Worm (Caenorhabditis elegans) whole organism, mixed stage, embryonic: ENCODE data around the gene srz-61.

Source experiments
- M03D4.4 ChIP-seq: sonication (generic microtip); optimal IDR thresholded peaks from 2 replicates; lab custom pipeline; 2017; ENCODE audit warnings: mild to moderate bottlenecking, missing genetic modification characterization, missing compliant biosample characterization
- bed-3 ChIP-seq: fragments of 200-800 bp; sonication (Bioruptor generic); optimal IDR thresholded peaks from 3 replicates; lab custom pipeline; 2018; ENCODE audit warnings: mild to moderate bottlenecking, missing genetic modification characterization, moderate library complexity, missing compliant biosample characterization
- blmp-1 ChIP-seq: fragments of 150-350 bp; optimal IDR thresholded peaks from 2 replicates; lab custom pipeline; 2014; ENCODE audit warnings: missing biosample characterization, missing genetic modification characterization
- ceh-43 ChIP-seq: fragments of 200-800 bp; sonication (Bioruptor generic); optimal IDR thresholded peaks from 2 replicates; lab custom pipeline; 2018; ENCODE audit warnings: mild to moderate bottlenecking, missing genetic modification characterization, moderate library complexity, missing compliant biosample characterization
- ceh-83 ChIP-seq: fragments of 200-800 bp; sonication (Bioruptor generic); optimal IDR thresholded peaks from 2 replicates; lab custom pipeline; 2018; ENCODE audit warnings: mild to moderate bottlenecking, missing genetic modification characterization, missing compliant biosample characterization
- ces-1 ChIP-seq: fragments of 150-350 bp; optimal IDR thresholded peaks from 2 replicates; lab custom pipeline; 2014; ENCODE audit warnings: missing biosample characterization, missing genetic modification reagents, missing genetic modification characterization
- cnd-1 ChIP-seq: fragments of 200-800 bp; sonication (Bioruptor generic); optimal IDR thresholded peaks from 2 replicates; lab custom pipeline; 2018; ENCODE audit warnings: mild to moderate bottlenecking, missing genetic modification characterization, missing compliant biosample characterization
- drap-1 ChIP-seq: fragments of 200-800 bp; sonication (Bioruptor generic); optimal IDR thresholded peaks from 3 replicates; lab custom pipeline; 2018; ENCODE audit warnings: mild to moderate bottlenecking, missing genetic modification characterization, missing compliant biosample characterization
- elt-1 ChIP-seq: sonication (generic microtip); optimal IDR thresholded peaks from 2 replicates; lab custom pipeline; 2017; ENCODE audit warnings: missing genetic modification characterization, mild to moderate bottlenecking, missing compliant biosample characterization, antibody characterized with exemption, moderate library complexity, borderline replicate concordance; ENCODE audit not compliant: insufficient read depth
- elt-3 ChIP-seq: fragments of 150-350 bp; optimal IDR thresholded peaks from 2 replicates; lab custom pipeline; 2014; ENCODE audit warnings: missing biosample characterization, missing genetic modification characterization
- flh-1 ChIP-seq: fragments of 200-800 bp; sonication (Bioruptor generic); optimal IDR thresholded peaks from 2 replicates; lab custom pipeline; 2018; ENCODE audit warnings: mild to moderate bottlenecking, missing genetic modification characterization, moderate library complexity, missing compliant biosample characterization
- hlh-1 ChIP-seq: fragments of 150-350 bp; optimal IDR thresholded peaks from 2 replicates; lab custom pipeline; 2014; ENCODE audit warnings: missing biosample characterization, missing genetic modification reagents, missing genetic modification characterization
- lin-13 ChIP-seq: fragments of 150-350 bp; optimal IDR thresholded peaks from 2 replicates; lab custom pipeline; 2014; ENCODE audit warnings: missing biosample characterization, missing genetic modification characterization
- lin-32 ChIP-seq: fragments of 200-800 bp; sonication (Bioruptor generic); optimal IDR thresholded peaks from 2 replicates; lab custom pipeline; 2018; ENCODE audit warnings: mild to moderate bottlenecking, missing genetic modification characterization, missing compliant biosample characterization
- lsy-2 ChIP-seq: fragments of 150-350 bp; optimal IDR thresholded peaks from 2 replicates; lab custom pipeline; 2014; ENCODE audit warnings: missing biosample characterization, missing genetic modification characterization
- mab-5 ChIP-seq: fragments of 150-350 bp; optimal IDR thresholded peaks from 2 replicates; lab custom pipeline; 2014; ENCODE audit warnings: missing biosample characterization, missing genetic modification characterization
- mep-1 ChIP-seq: fragments of 150-350 bp; optimal IDR thresholded peaks from 2 replicates; lab custom pipeline; 2017; ENCODE audit warnings: missing biosample characterization, missing genetic modification reagents, missing genetic modification characterization, inconsistent platforms
- mls-2 ChIP-seq: sonication (generic microtip); optimal IDR thresholded peaks from 2 replicates; lab custom pipeline; 2016; ENCODE audit warnings: mild to moderate bottlenecking, missing genetic modification characterization, moderate library complexity, missing compliant biosample characterization
- nhr-12 ChIP-seq: fragments of 150-350 bp; optimal IDR thresholded peaks from 2 replicates; lab custom pipeline; 2014; ENCODE audit warnings: missing biosample characterization, missing genetic modification characterization
- nhr-2 ChIP-seq: fragments of 150-350 bp; optimal IDR thresholded peaks from 2 replicates; lab custom pipeline; 2014; ENCODE audit warnings: missing biosample characterization, missing genetic modification characterization
- nhr-237 ChIP-seq: fragments of 150-350 bp; optimal IDR thresholded peaks from 2 replicates; lab custom pipeline; 2014; ENCODE audit warnings: missing biosample characterization, missing genetic modification characterization
- nhr-28 ChIP-seq: fragments of 150-350 bp; optimal IDR thresholded peaks from 2 replicates; lab custom pipeline; 2014; ENCODE audit warnings: missing biosample characterization, missing genetic modification characterization
- nhr-76 ChIP-seq: sonication (generic microtip); optimal IDR thresholded peaks from 2 replicates; lab custom pipeline; 2017; ENCODE audit warnings: missing biosample characterization, missing genetic modification characterization
- pha-4 ChIP-seq: fragments of 150-350 bp; optimal IDR thresholded peaks from 2 replicates; lab custom pipeline; 2018; ENCODE audit warnings: missing biosample characterization, missing genetic modification reagents, missing genetic modification characterization
- sem-2 ChIP-seq: fragments of 200-800 bp; sonication (Bioruptor generic); optimal IDR thresholded peaks from 2 replicates; lab custom pipeline; 2018; ENCODE audit warnings: mild to moderate bottlenecking, missing genetic modification characterization, missing compliant biosample characterization
- snpc-4 ChIP-seq: fragments of 150-350 bp; optimal IDR thresholded peaks from 2 replicates; lab custom pipeline; 2014; ENCODE audit warnings: missing biosample characterization, missing genetic modification characterization
- tbx-8 ChIP-seq: fragments of 200-800 bp; sonication (Bioruptor generic); optimal IDR thresholded peaks from 2 replicates; lab custom pipeline; 2018; ENCODE audit warnings: mild to moderate bottlenecking, missing genetic modification characterization, moderate library complexity, missing compliant biosample characterization
- unc-120 ChIP-seq: sonication (generic microtip); optimal IDR thresholded peaks from 2 replicates; lab custom pipeline; 2017; ENCODE audit warnings: missing genetic modification characterization, missing compliant biosample characterization; ENCODE audit not compliant: poor library complexity, severe bottlenecking
- unc-39 ChIP-seq: fragments of 150-350 bp; optimal IDR thresholded peaks from 2 replicates; lab custom pipeline; 2014; ENCODE audit warnings: missing biosample characterization, missing genetic modification characterization
- zip-8 ChIP-seq: fragments of 150-350 bp; optimal IDR thresholded peaks from 2 replicates; lab custom pipeline; 2014; ENCODE audit warnings: missing biosample characterization, missing genetic modification characterization
- ztf-11 ChIP-seq: fragments of 150-350 bp; optimal IDR thresholded peaks from 2 replicates; lab custom pipeline; 2014; ENCODE audit warnings: missing biosample characterization, missing genetic modification characterization

Gene srz-61

ce11 chrIV:16328519-16328918 is 7.6 kb downstream of the srz-61 start, which contains the start of gene K03D3.2:
TSS of gene K03D3.2 (minus strand) at chrIV:16328619.
- TF ChIP-seq elt-3 (tag; lab: Kevin White, UChicago) (no peak), mls-2 (tag; lab: Kevin White, UChicago) (no peak), flh-1 (GFP tag; lab: Kevin White, UChicago) (no peak), M03D4.4 (no peak), zip-8 (tag; lab: Kevin White, UChicago) (no peak), nhr-28 (tag; lab: Kevin White, UChicago) (no peak), bed-3 (no peak), elt-1 (tag; lab: Kevin White, UChicago) (no peak), blmp-1 (no peak), unc-120 (tag; lab: Kevin White, UChicago) (no peak), sem-2 (no peak)

- TF ChIP-seq ces-1 (GFP tag; lab: Kevin White, UChicago) (no peak), hlh-1 (no peak), unc-120 (tag; lab: Kevin White, UChicago) (no peak), lsy-2 (no peak), tbx-8 (GFP tag; lab: Kevin White, UChicago) (no peak), lin-13 (no peak), blmp-1 (no peak), lin-32 (GFP tag; lab: Kevin White, UChicago) (no peak), elt-3 (tag; lab: Kevin White, UChicago) (no peak), sem-2 (no peak), drap-1 (no peak), M03D4.4 (no peak), ztf-11 (tag; lab: Kevin White, UChicago) (no peak), nhr-12 (no peak), zip-8 (tag; lab: Kevin White, UChicago) (no peak), ceh-43 (GFP tag; lab: Kevin White, UChicago) (no peak), flh-1 (GFP tag; lab: Kevin White, UChicago) (no peak)
Measured at ce11 chrIV:16329159-16329558, 8.2 kb downstream of the srz-61 start, which contains the start of gene srz-74. TSS of gene srz-74 (plus strand) at chrIV:16329459.

DNA sequence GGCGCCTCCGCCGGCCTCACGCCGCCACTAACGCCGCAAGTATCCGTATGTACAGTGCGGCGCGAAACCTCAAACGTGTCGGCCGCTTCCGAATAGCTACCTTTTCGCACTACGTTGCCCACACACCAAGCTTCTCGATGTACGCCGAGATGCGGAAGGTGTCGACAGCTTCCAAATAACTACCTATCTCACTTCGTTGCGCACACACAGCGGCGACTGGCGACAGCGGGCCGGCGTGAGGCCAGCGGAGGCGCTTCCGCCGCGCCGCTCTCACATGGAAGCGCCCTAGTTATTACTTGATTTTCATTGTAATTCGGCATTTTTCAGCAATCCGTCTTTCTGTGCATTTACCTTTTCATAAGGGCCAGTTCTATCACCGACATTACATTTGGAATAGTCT is 9.5 kb downstream of the srz-61 start:
- TF ChIP-seq nhr-28 (tag; lab: Kevin White, UChicago) = no peak
- no peak for TF ChIP-seq mab-5
- no peak for TF ChIP-seq sem-2
- no peak for TF ChIP-seq lsy-2
- no peak for TF ChIP-seq drap-1
- TF ChIP-seq zip-8 (tag; lab: Kevin White, UChicago) = no peak
- no peak for TF ChIP-seq mep-1 (tag; lab: Kevin White, UChicago)
- TF ChIP-seq tbx-8 (GFP tag; lab: Kevin White, UChicago) = no peak
- TF ChIP-seq elt-3 (tag; lab: Kevin White, UChicago) = no peak
- no peak for TF ChIP-seq mls-2 (tag; lab: Kevin White, UChicago)
- TF ChIP-seq lin-32 (GFP tag; lab: Kevin White, UChicago) = no peak
- no peak for TF ChIP-seq ztf-11 (tag; lab: Kevin White, UChicago)
- TF ChIP-seq ces-1 (GFP tag; lab: Kevin White, UChicago) = no peak
- no peak for TF ChIP-seq ceh-83 (GFP tag; lab: Kevin White, UChicago)
- TF ChIP-seq nhr-12 = no peak
- TF ChIP-seq nhr-237 = no peak
- no peak for TF ChIP-seq pha-4
- TF ChIP-seq blmp-1 = no peak
- no peak for TF ChIP-seq nhr-76 (tag; lab: Kevin White, UChicago)

- TF ChIP-seq nhr-2 (tag; lab: Kevin White, UChicago) (no peak), nhr-76 (tag; lab: Kevin White, UChicago) (no peak), pha-4 (no peak), sem-2 (no peak), ceh-83 (GFP tag; lab: Kevin White, UChicago) (no peak), bed-3 (no peak), unc-39 (tag; lab: Kevin White, UChicago) (no peak), lsy-2 (no peak), drap-1 (no peak), blmp-1 (no peak), mls-2 (tag; lab: Kevin White, UChicago) (no peak), ces-1 (GFP tag; lab: Kevin White, UChicago) (no peak), lin-13 (no peak), M03D4.4 (no peak), mep-1 (tag; lab: Kevin White, UChicago) (no peak), cnd-1 (tag; lab: Kevin White, UChicago) (no peak), flh-1 (GFP tag; lab: Kevin White, UChicago) (no peak), nhr-237 (no peak), unc-120 (tag; lab: Kevin White, UChicago) (no peak), snpc-4 (no peak)
Measured at ce11 chrIV:16332585-16332984, 11.6 kb downstream of the srz-61 start, which contains the start of gene srz-71. TSS of gene srz-71 (plus strand) at chrIV:16332885.
